Fruit fly (Drosophila melanogaster) whole organism, embryonic: ENCODE data around the gene CG10300.

Source experiments
- Asciz ChIP-seq: fragments of 200-800 bp; sonication (Bioruptor generic); optimal IDR thresholded peaks from 2 replicates; lab custom pipeline; 2017; ENCODE audit warnings: missing biosample characterization, mild to moderate bottlenecking, missing genetic modification characterization, missing genetic modification reagents
- BEAF-32 ChIP-seq: fragments of 200-800 bp; sonication (Bioruptor generic); optimal IDR thresholded peaks from 3 replicates; lab custom pipeline; 2017; ENCODE audit warnings: missing biosample characterization, missing genetic modification characterization, mild to moderate bottlenecking, moderate library complexity, missing genetic modification reagents
- CG10147 ChIP-seq: fragments of 200-800 bp; sonication (Bioruptor generic); optimal IDR thresholded peaks from 2 replicates; lab custom pipeline; 2019; ENCODE audit warnings: missing biosample characterization, mild to moderate bottlenecking, missing genetic modification characterization, moderate library complexity
- CG10209 ChIP-seq: fragments of 200-800 bp; sonication (Bioruptor generic); optimal IDR thresholded peaks from 3 replicates; lab custom pipeline; 2017; ENCODE audit warnings: missing biosample characterization, mild to moderate bottlenecking, missing genetic modification characterization, missing genetic modification reagents
- CG10543 ChIP-seq: fragments of 200-800 bp; sonication (Bioruptor generic); optimal IDR thresholded peaks from 3 replicates; lab custom pipeline; 2017; ENCODE audit warnings: missing biosample characterization, mild to moderate bottlenecking, missing genetic modification characterization, moderate library complexity
- CG11560 ChIP-seq: fragments of 200-800 bp; sonication (Bioruptor generic); IDR thresholded peaks from 3 replicates; pipeline ENCODE4 v1.3.6; 2022; ENCODE audit warnings: missing biosample characterization, missing genetic modification characterization
- CG11695 ChIP-seq: fragments of 200-800 bp; sonication (Bioruptor generic); IDR thresholded peaks from 3 replicates; pipeline ENCODE4 v1.3.6; 2022; ENCODE audit warnings: missing biosample characterization, missing genetic modification characterization
- CG11696 ChIP-seq: fragments of 200-800 bp; sonication (Bioruptor generic); IDR thresholded peaks from 2 replicates; pipeline ENCODE4 v1.3.6; 2022; ENCODE audit warnings: missing biosample characterization, missing genetic modification characterization
- CG14667 ChIP-seq: fragments of 200-800 bp; sonication (Bioruptor generic); IDR thresholded peaks from 2 replicates; pipeline ENCODE4 v1.3.6; 2022; ENCODE audit warnings: missing biosample characterization, missing genetic modification characterization
- CG14860 ChIP-seq: fragments of 200-800 bp; sonication (Bioruptor generic); IDR thresholded peaks from 3 replicates; pipeline ENCODE4 v1.3.6; 2022; ENCODE audit warnings: missing biosample characterization, missing genetic modification characterization; ENCODE audit not compliant: partially characterized antibody
- CG15073 ChIP-seq: fragments of 200-800 bp; sonication (Bioruptor generic); optimal IDR thresholded peaks from 2 replicates; lab custom pipeline; 2016; ENCODE audit warnings: missing biosample characterization, missing genetic modification characterization
- CG17612 ChIP-seq: fragments of 200-800 bp; sonication (Bioruptor generic); IDR thresholded peaks from 2 replicates; pipeline ENCODE4 v1.3.6; 2022; ENCODE audit warnings: missing biosample characterization, missing genetic modification characterization
- CG30020 ChIP-seq: fragments of 200-800 bp; optimal IDR thresholded peaks from 2 replicates; lab custom pipeline; 2019; ENCODE audit warnings: missing biosample characterization, mild to moderate bottlenecking, missing genetic modification characterization, moderate library complexity
- CG31365 ChIP-seq: fragments of 200-800 bp; sonication (Bioruptor generic); optimal IDR thresholded peaks from 2 replicates; lab custom pipeline; 2018; ENCODE audit warnings: missing biosample characterization, mild to moderate bottlenecking, missing genetic modification characterization
- CG32767 ChIP-seq: fragments of 200-800 bp; sonication (Bioruptor generic); IDR thresholded peaks from 2 replicates; pipeline ENCODE4 v1.3.6; 2022; ENCODE audit warnings: missing biosample characterization, missing genetic modification characterization
- CG3407 ChIP-seq: fragments of 200-800 bp; sonication (Bioruptor generic); optimal IDR thresholded peaks from 2 replicates; lab custom pipeline; 2018; ENCODE audit warnings: missing biosample characterization, mild to moderate bottlenecking, missing genetic modification characterization
- CG4360 ChIP-seq: fragments of 200-800 bp; sonication (Bioruptor generic); IDR thresholded peaks from 2 replicates; pipeline ENCODE4 v1.3.6; 2022; ENCODE audit warnings: missing biosample characterization, missing genetic modification characterization
- CG4404 ChIP-seq: fragments of 200-800 bp; sonication (Bioruptor generic); IDR thresholded peaks from 2 replicates; pipeline ENCODE4 v1.3.6; 2022; ENCODE audit warnings: missing biosample characterization, missing genetic modification characterization
- CG7987 ChIP-seq: fragments of 200-800 bp; sonication (Bioruptor generic); optimal IDR thresholded peaks from 2 replicates; lab custom pipeline; 2018; ENCODE audit warnings: missing biosample characterization, mild to moderate bottlenecking, missing genetic modification characterization, moderate library complexity
- CG8924 ChIP-seq: fragments of 200-800 bp; optimal IDR thresholded peaks from 3 replicates; lab custom pipeline; 2019; ENCODE audit warnings: missing biosample characterization, mild to moderate bottlenecking, missing genetic modification characterization, moderate library complexity
- CG9609 ChIP-seq: fragments of 200-800 bp; sonication (Bioruptor generic); optimal IDR thresholded peaks from 3 replicates; lab custom pipeline; 2016; ENCODE audit warnings: missing biosample characterization, missing genetic modification characterization
- Dp ChIP-seq: fragments of 200-800 bp; sonication (Bioruptor generic); optimal IDR thresholded peaks from 2 replicates; lab custom pipeline; 2018; ENCODE audit warnings: missing biosample characterization, mild to moderate bottlenecking, missing genetic modification characterization, moderate library complexity
- Ets97D ChIP-seq: fragments of 200-800 bp; sonication (Bioruptor generic); optimal IDR thresholded peaks from 3 replicates; lab custom pipeline; 2016; ENCODE audit warnings: missing biosample characterization, missing genetic modification characterization
- Gug ChIP-seq: fragments of 200-800 bp; sonication (Bioruptor generic); IDR thresholded peaks from 4 replicates; pipeline ENCODE4 v1.3.6; 2022; ENCODE audit warnings: missing biosample characterization, missing genetic modification characterization
- Hey ChIP-seq: fragments of 200-800 bp; sonication (Bioruptor generic); optimal IDR thresholded peaks from 3 replicates; lab custom pipeline; 2018; ENCODE audit warnings: missing biosample characterization, mild to moderate bottlenecking, missing genetic modification characterization
- NC2β ChIP-seq: fragments of 200-800 bp; sonication (Bioruptor generic); optimal IDR thresholded peaks from 2 replicates; lab custom pipeline; 2016; ENCODE audit warnings: missing biosample characterization, missing genetic modification characterization
- PHDP ChIP-seq: fragments of 200-800 bp; sonication (Bioruptor generic); optimal IDR thresholded peaks from 3 replicates; lab custom pipeline; 2018; ENCODE audit warnings: missing biosample characterization, mild to moderate bottlenecking, missing genetic modification characterization, moderate library complexity
- Xbp1 ChIP-seq: fragments of 200-800 bp; sonication (Bioruptor generic); optimal IDR thresholded peaks from 3 replicates; lab custom pipeline; 2016; ENCODE audit warnings: missing biosample characterization, mild to moderate bottlenecking, missing genetic modification characterization
- YL-1 ChIP-seq: fragments of 200-800 bp; sonication (Bioruptor generic); optimal IDR thresholded peaks from 3 replicates; lab custom pipeline; 2017; ENCODE audit warnings: missing biosample characterization, mild to moderate bottlenecking, missing genetic modification characterization
- abd-A ChIP-seq: fragments of 200-800 bp; sonication (Bioruptor generic); optimal IDR thresholded peaks from 3 replicates; lab custom pipeline; 2019; ENCODE audit warnings: missing biosample characterization, mild to moderate bottlenecking, missing genetic modification characterization, moderate library complexity
- ase ChIP-seq: fragments of 200-800 bp; sonication (Bioruptor generic); IDR thresholded peaks from 3 replicates; pipeline ENCODE4 v1.3.6; 2022; ENCODE audit warnings: missing biosample characterization, missing genetic modification characterization
- btn ChIP-seq: fragments of 200-800 bp; sonication (Bioruptor generic); optimal IDR thresholded peaks from 2 replicates; lab custom pipeline; 2016; ENCODE audit warnings: missing biosample characterization, missing genetic modification characterization
- corto ChIP-seq: fragments of 200-800 bp; sonication (Bioruptor generic); optimal IDR thresholded peaks from 2 replicates; lab custom pipeline; 2016; ENCODE audit warnings: missing biosample characterization, mild to moderate bottlenecking, missing genetic modification characterization, moderate library complexity
- dati ChIP-seq: fragments of 200-800 bp; sonication (Bioruptor generic); IDR thresholded peaks from 2 replicates; pipeline ENCODE4 v1.3.6; 2022; ENCODE audit warnings: missing biosample characterization, missing genetic modification characterization
- fd102C ChIP-seq: fragments of 200-800 bp; sonication (Bioruptor generic); optimal IDR thresholded peaks from 2 replicates; lab custom pipeline; 2018; ENCODE audit warnings: missing biosample characterization, mild to moderate bottlenecking, missing genetic modification characterization, moderate library complexity
- fru ChIP-seq: fragments of >200 bp; optimal IDR thresholded peaks from 2 replicates; lab custom pipeline; 2017
- gcm2 ChIP-seq: fragments of 200-800 bp; sonication (Bioruptor generic); optimal IDR thresholded peaks from 2 replicates; lab custom pipeline; 2016; ENCODE audit warnings: missing biosample characterization, missing genetic modification characterization
- her ChIP-seq: fragments of 200-800 bp; sonication (Bioruptor generic); optimal IDR thresholded peaks from 2 replicates; lab custom pipeline; 2016; ENCODE audit warnings: missing biosample characterization, missing genetic modification characterization
- ind ChIP-seq: fragments of 200-800 bp; sonication (Bioruptor generic); optimal IDR thresholded peaks from 3 replicates; lab custom pipeline; 2016; ENCODE audit warnings: missing biosample characterization, missing genetic modification characterization
- kni ChIP-seq: fragments of 200-800 bp; sonication (Bioruptor generic); optimal IDR thresholded peaks from 3 replicates; lab custom pipeline; 2017; ENCODE audit warnings: mild to moderate bottlenecking, missing biosample characterization, missing genetic modification reagents, missing genetic modification characterization
- knrl ChIP-seq: fragments of 200-800 bp; sonication (Bioruptor generic); IDR thresholded peaks from 3 replicates; pipeline ENCODE4 v1.3.6; 2022; ENCODE audit warnings: missing biosample characterization, missing genetic modification characterization; ENCODE audit not compliant: partially characterized antibody
- lab ChIP-seq: fragments of 200-800 bp; sonication (Bioruptor generic); optimal IDR thresholded peaks from 3 replicates; lab custom pipeline; 2017; ENCODE audit warnings: missing biosample characterization, missing genetic modification characterization, mild to moderate bottlenecking, moderate library complexity, missing genetic modification reagents
- pan ChIP-seq, 4 experiments: fragments of >200 bp in 3 of 4; fragments of 200-800 bp in 1 of 4; sonication (Bioruptor generic) in 1 of 4; optimal IDR thresholded peaks in 3 of 4; IDR thresholded peaks in 1 of 4; 2 replicates each; pipeline versions ENCODE4 v1.3.6 to Lab custom; 2017 to 2022; ENCODE audit warnings: missing biosample characterization in 2 of 4, missing genetic modification characterization in 2 of 4, mixed read lengths in 1 of 4
- pita ChIP-seq: fragments of 200-800 bp; sonication (Bioruptor generic); optimal IDR thresholded peaks from 2 replicates; lab custom pipeline; 2017; ENCODE audit warnings: missing biosample characterization, mild to moderate bottlenecking, missing genetic modification characterization
- pros ChIP-seq: fragments of 200-800 bp; sonication (Bioruptor generic); optimal IDR thresholded peaks from 3 replicates; lab custom pipeline; 2019; ENCODE audit warnings: missing biosample characterization, mild to moderate bottlenecking, missing genetic modification characterization, moderate library complexity
- sens ChIP-seq: fragments of 200-800 bp; sonication (Bioruptor generic); peaks from one replicate; lab custom pipeline; 2016; ENCODE audit warnings: missing biosample characterization, missing genetic modification characterization
- sna ChIP-seq: fragments of 200-800 bp; sonication (Bioruptor generic); IDR thresholded peaks from 2 replicates; pipeline ENCODE4 v1.3.6; 2022; ENCODE audit warnings: missing biosample characterization, missing genetic modification characterization; ENCODE audit not compliant: partially characterized antibody
- sug ChIP-seq: fragments of 200-800 bp; optimal IDR thresholded peaks from 2 replicates; lab custom pipeline; 2019; ENCODE audit warnings: missing biosample characterization, mild to moderate bottlenecking, missing genetic modification characterization, moderate library complexity
- unpg ChIP-seq: fragments of 200-800 bp; sonication (Bioruptor generic); optimal IDR thresholded peaks from 3 replicates; lab custom pipeline; 2018; ENCODE audit warnings: missing biosample characterization, mild to moderate bottlenecking, missing genetic modification characterization, moderate library complexity
- usp ChIP-seq: fragments of >200 bp; optimal IDR thresholded peaks from 2 replicates; lab custom pipeline; 2017; ENCODE audit warnings: missing biosample characterization, missing genetic modification characterization

CG10300 gene

DNA sequence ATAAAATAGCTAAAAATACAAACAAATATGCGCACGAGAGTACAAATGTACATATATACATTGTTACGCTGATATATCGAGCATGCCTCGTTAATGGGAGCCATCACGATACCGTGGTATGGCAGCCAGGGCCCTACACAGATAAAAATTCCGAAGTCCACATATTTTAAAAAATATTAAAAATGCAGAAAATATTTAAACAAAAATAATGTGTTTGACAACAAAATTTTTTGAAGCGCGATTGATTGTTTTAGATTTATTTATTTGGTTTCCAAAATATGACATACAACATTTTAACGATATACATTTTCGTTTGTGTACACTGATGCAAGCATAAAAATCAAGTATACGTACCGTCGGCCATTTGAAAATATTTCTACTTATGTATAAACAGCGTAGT is 15.4 kb downstream of the CG10300 start (continued):
- TF ChIP-seq PHDP (tag; lab: Kevin White, UChicago) (peak; percentile 90), CG11560 (tag; lab: Robert Waterston, UW) (peak; percentile 58; the same call in 2 of the 3 replicates), CG10543 (GFP tag; lab: Kevin White, UChicago) (no peak), Asciz (GFP tag; lab: Kevin White, UChicago) (peak; percentile 72), fru (no peak), YL-1 (no peak), gcm2 (peak; percentile 54), CG9609 (peak; percentile 43), unpg (GFP tag; lab: Kevin White, UChicago) (peak; percentile 82), Xbp1 (GFP tag; lab: Kevin White, UChicago) (peak; percentile 71), Dp (GFP tag; lab: Kevin White, UChicago) (no peak), Gug (GFP tag; lab: Robert Waterston, UW) (peak; percentile 51; the same call in 2 of the 4 replicates), abd-A (tag; lab: Kevin White, UChicago) (peak; percentile 5), btn (GFP tag; lab: Kevin White, UChicago) (peak; percentile 1), sug (peak; percentile 13), CG32767 (GFP tag; lab: Robert Waterston, UW) (0 out of 2 replicates have a peak, but pooled peaks have one; percentile 18), knrl (GFP tag; lab: Robert Waterston, UW) (no peak), pan (optimal IDR thresholded peaks at IDR 0.05; lab: Kevin White, UChicago) (no peak), pan (GFP tag; optimal IDR thresholded peaks at IDR 0.05 in 1 of 2, IDR thresholded peaks at IDR 0.05 in 1 of 2) (peak in 1 of 2 experiments; percentile 88), kni (GFP tag; lab: Kevin White, UChicago) (no peak), ase (GFP tag; lab: Robert Waterston, UW) (no peak; the same call in 2 of the 3 replicates), BEAF-32 (no peak), corto (GFP tag; lab: Kevin White, UChicago) (peak; percentile 11), CG14667 (GFP tag; lab: Robert Waterston, UW) (peak; percentile 55; the same call in 1 of the 2 replicates), dati (GFP tag; lab: Robert Waterston, UW) (no peak), her (GFP tag; lab: Kevin White, UChicago) (peak; percentile 56), CG17612 (GFP tag; lab: Robert Waterston, UW) (peak; percentile 80), CG11695 (peak; percentile 86), CG11696 (peak; percentile 59), lab (GFP tag; lab: Kevin White, UChicago) (peak; percentile 95), CG4404 (peak; percentile 57), usp (no peak), pros (GFP tag; lab: Kevin White, UChicago) (no peak), Ets97D (GFP tag; lab: Kevin White, UChicago) (peak; percentile 24), sens (peak; percentile 87), CG30020 (tag; lab: Kevin White, UChicago) (no peak), Hey (tag; lab: Kevin White, UChicago) (no peak), CG8924 (tag; lab: Kevin White, UChicago) (peak; percentile 85), CG4360 (peak; percentile 14; the same call in 1 of the 2 replicates), NC2β (no peak), CG7987 (GFP tag; lab: Kevin White, UChicago) (peak; percentile 74), CG10147 (GFP tag; lab: Kevin White, UChicago) (peak; percentile 86), fd102C (GFP tag; lab: Kevin White, UChicago) (no peak), CG3407 (GFP tag; lab: Kevin White, UChicago) (no peak), CG31365 (tag; lab: Kevin White, UChicago) (peak; percentile 1), CG14860 (GFP tag; lab: Robert Waterston, UW) (no peak), CG15073 (GFP tag; lab: Kevin White, UChicago) (no peak), sna (no peak), CG10209 (peak; percentile 75), ind (GFP tag; lab: Kevin White, UChicago) (peak; percentile 82), pita (GFP tag; lab: Kevin White, UChicago) (no peak)
